Worm (Caenorhabditis elegans): ENCODE measurements around the gene K12H6.5.

DNA sequence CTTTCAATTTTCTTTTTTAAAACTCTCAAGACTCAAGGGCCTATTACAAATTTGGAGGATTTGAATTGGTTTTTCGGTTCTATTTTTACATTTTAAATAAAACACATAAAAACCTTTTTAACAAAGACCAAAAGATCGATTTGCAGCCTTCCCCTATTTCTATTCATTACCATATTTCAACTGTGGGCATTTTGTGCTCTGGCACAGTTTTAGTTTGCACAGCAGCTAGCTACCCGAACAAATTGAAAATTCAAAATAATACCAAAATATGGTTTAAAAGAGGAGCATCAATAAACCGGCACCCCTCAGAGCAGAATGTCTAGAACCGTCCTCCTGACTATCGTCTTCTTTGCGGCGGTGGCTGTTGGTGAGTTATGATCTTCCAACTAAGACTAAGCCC is 44.6 kb downstream of the K12H6.5 start, which contains the start of gene F08D12.2:
- no peak for TF ChIP-seq T22C8.4 (GFP tag; IDR thresholded peaks at IDR 0.05)
- TF ChIP-seq ztf-23 (GFP tag; IDR thresholded peaks at IDR 0.05), result no peak
- no peak for TF ChIP-seq cog-1 (tag; optimal IDR thresholded peaks at IDR 0.05)
- no peak for TF ChIP-seq ztf-29 (GFP tag; IDR thresholded peaks at IDR 0.05)
- no peak for TF ChIP-seq klf-2 (GFP tag; conservative IDR thresholded peaks at IDR 0.05)
- no peak for TF ChIP-seq tab-1 (GFP tag; IDR thresholded peaks at IDR 0.05)
- no peak for TF ChIP-seq flt-1 (GFP tag; IDR thresholded peaks at IDR 0.05)
